Worm (Caenorhabditis elegans): ENCODE measurements around the gene K03H6.4.

- TF ChIP-seq ama-1 (optimal IDR thresholded peaks at IDR 0.05) (no peak), scrt-1 (GFP tag; IDR thresholded peaks at IDR 0.05) (no peak), F13C5.2 (tag; optimal IDR thresholded peaks at IDR 0.05) (no peak), tbx-11 (GFP tag; IDR thresholded peaks at IDR 0.05) (no peak)
Observed at ce11 chrIV:1547129-1547528, 26.0 kb upstream of the K03H6.4 start.
